Worm (Caenorhabditis elegans) whole organism, early embryonic: ENCODE measurements around the gene F55B11.4.

Experiments used
- B0310.2 ChIP-seq: sonication (generic microtip); optimal IDR thresholded peaks from 2 replicates; lab custom pipeline; 2016; ENCODE audit warnings: mild to moderate bottlenecking, missing genetic modification characterization, missing compliant biosample characterization
- F13C5.2 ChIP-seq: sonication (generic microtip); optimal IDR thresholded peaks from 2 replicates; lab custom pipeline; 2017; ENCODE audit warnings: mild to moderate bottlenecking, missing genetic modification characterization, inconsistent platforms, missing compliant biosample characterization
- aly-1 ChIP-seq: sonication (generic microtip); optimal IDR thresholded peaks from 2 replicates; lab custom pipeline; 2016; ENCODE audit warnings: missing genetic modification characterization, missing compliant biosample characterization
- ama-1 ChIP-seq: fragments of 150-350 bp; optimal IDR thresholded peaks from 2 replicates; lab custom pipeline; 2014
- ceh-13 ChIP-seq: fragments of 200-800 bp; sonication (Bioruptor generic); optimal IDR thresholded peaks from 2 replicates; lab custom pipeline; 2018; ENCODE audit warnings: mild to moderate bottlenecking, missing genetic modification characterization, missing compliant biosample characterization
- ceh-36 ChIP-seq: sonication (generic microtip); optimal IDR thresholded peaks from 2 replicates; lab custom pipeline; 2016; ENCODE audit warnings: missing genetic modification characterization, inconsistent platforms, missing compliant biosample characterization
- ets-7 ChIP-seq: sonication (generic microtip); optimal IDR thresholded peaks from 2 replicates; lab custom pipeline; 2016; ENCODE audit warnings: missing genotype, missing genetic modification characterization, missing compliant biosample characterization
- flt-1 ChIP-seq: fragments of 200-800 bp; sonication (Bioruptor generic); IDR thresholded peaks from 2 replicates; pipeline ENCODE4 v1.3.6; 2022; ENCODE audit warnings: missing genetic modification characterization, missing compliant biosample characterization
- hmbx-1 ChIP-seq: sonication (generic microtip); optimal IDR thresholded peaks from 2 replicates; lab custom pipeline; 2016; ENCODE audit warnings: mild to moderate bottlenecking, missing genetic modification characterization, missing compliant biosample characterization
- hmg-4 ChIP-seq: fragments of 200-800 bp; sonication (Bioruptor generic); optimal IDR thresholded peaks from 2 replicates; lab custom pipeline; 2018; ENCODE audit warnings: mild to moderate bottlenecking, missing genetic modification characterization, missing compliant biosample characterization
- hnd-1 ChIP-seq: sonication (generic microtip); optimal IDR thresholded peaks from 2 replicates; lab custom pipeline; 2016; ENCODE audit warnings: missing genetic modification characterization, missing compliant biosample characterization
- pes-1 ChIP-seq: fragments of 200-800 bp; sonication (Bioruptor generic); IDR thresholded peaks from 2 replicates; pipeline ENCODE4 v1.3.6; 2022; ENCODE audit warnings: missing genetic modification reagents, missing genetic modification characterization, missing compliant biosample characterization
- scrt-1 ChIP-seq: fragments of 200-800 bp; sonication (Bioruptor generic); IDR thresholded peaks from 2 replicates; pipeline ENCODE4 v1.3.6; 2022; ENCODE audit warnings: missing genetic modification characterization, missing compliant biosample characterization
- sea-1 ChIP-seq: fragments of 200-800 bp; sonication (Bioruptor generic); conservative IDR thresholded peaks from 2 replicates; pipeline ENCODE4 v1.3.6; 2022; ENCODE audit warnings: missing genetic modification characterization, missing compliant biosample characterization
- tbx-11 ChIP-seq: fragments of 200-800 bp; sonication (Bioruptor generic); IDR thresholded peaks from 2 replicates; pipeline ENCODE4 v1.3.6; 2022; ENCODE audit warnings: missing genetic modification characterization, missing compliant biosample characterization
- tbx-37 ChIP-seq: fragments of 200-800 bp; sonication (Bioruptor generic); conservative IDR thresholded peaks from 2 replicates; pipeline ENCODE4 v1.3.6; 2022; ENCODE audit warnings: missing genetic modification reagents, missing genetic modification characterization, missing compliant biosample characterization
- tra-4 ChIP-seq: sonication (generic microtip); optimal IDR thresholded peaks from 2 replicates; lab custom pipeline; 2017; ENCODE audit warnings: missing genetic modification characterization, missing compliant biosample characterization

Gene F55B11.4

ce11 chrIV:14412655-14413054, 18.1 kb downstream of the F55B11.4 start, which contains the start of gene xdh-1:
Gene xdh-1, minus strand, starts transcription at chrIV:14412894.
- no peak for TF ChIP-seq hnd-1
- TF ChIP-seq sea-1 (GFP tag; lab: Robert Waterston, UW) = no peak
- TF ChIP-seq B0310.2 = no peak
- TF ChIP-seq ama-1 (lab: Kevin White, UChicago) = no peak
- no peak for TF ChIP-seq tbx-11 (GFP tag; lab: Robert Waterston, UW)
- no peak for TF ChIP-seq hmg-4
- TF ChIP-seq ets-7 = no peak
- no peak for TF ChIP-seq hmbx-1 (tag; lab: Kevin White, UChicago)
- TF ChIP-seq ceh-36 = no peak
- TF ChIP-seq tbx-37 (GFP tag; lab: Robert Waterston, UW) = no peak
- TF ChIP-seq aly-1 = no peak
- TF ChIP-seq pes-1 = no peak
- no peak for TF ChIP-seq flt-1 (GFP tag; lab: Robert Waterston, UW)
- no peak for TF ChIP-seq F13C5.2 (tag; lab: Kevin White, UChicago)
- TF ChIP-seq tra-4 (tag; lab: Kevin White, UChicago) = no peak

ce11 chrIV:14408569-14408968, 22.2 kb downstream of the F55B11.4 start:
- TF ChIP-seq scrt-1 (GFP tag; lab: Robert Waterston, UW) (no peak), ceh-13 (GFP tag; lab: Kevin White, UChicago) (no peak), tbx-37 (GFP tag; lab: Robert Waterston, UW) (no peak), tbx-11 (GFP tag; lab: Robert Waterston, UW) (no peak), F13C5.2 (tag; lab: Kevin White, UChicago) (no peak), tra-4 (tag; lab: Kevin White, UChicago) (no peak), flt-1 (GFP tag; lab: Robert Waterston, UW) (no peak), hmg-4 (no peak), aly-1 (no peak), hmbx-1 (tag; lab: Kevin White, UChicago) (no peak), hnd-1 (no peak), sea-1 (GFP tag; lab: Robert Waterston, UW) (no peak), ceh-36 (no peak), pes-1 (no peak), ets-7 (no peak), ama-1 (lab: Kevin White, UChicago) (no peak), B0310.2 (no peak)

- no peak for TF ChIP-seq hmbx-1 (tag; lab: Kevin White, UChicago)
- no peak for TF ChIP-seq hnd-1
- no peak for TF ChIP-seq ceh-13 (GFP tag; lab: Kevin White, UChicago)
- TF ChIP-seq tra-4 (tag; lab: Kevin White, UChicago) = no peak
- TF ChIP-seq sea-1 (GFP tag; lab: Robert Waterston, UW) = no peak
- no peak for TF ChIP-seq tbx-37 (GFP tag; lab: Robert Waterston, UW)
- TF ChIP-seq F13C5.2 (tag; lab: Kevin White, UChicago) = no peak
Observed at ce11 chrIV:14395531-14395930, 35.2 kb downstream of the F55B11.4 start.

ce11 chrIV:14394812-14395211, 35.9 kb downstream of the F55B11.4 start:
- TF ChIP-seq flt-1 (GFP tag; lab: Robert Waterston, UW) (no peak), sea-1 (GFP tag; lab: Robert Waterston, UW) (no peak), scrt-1 (GFP tag; lab: Robert Waterston, UW) (no peak)

- no peak for TF ChIP-seq hnd-1
Observed at ce11 chrIV:14393838-14394237, 36.9 kb downstream of the F55B11.4 start, which contains the start of gene clc-8. Gene clc-8, plus strand, starts transcription at chrIV:14394138.

ce11 chrIV:14391746-14392145, 39.0 kb downstream of the F55B11.4 start:
- TF ChIP-seq tbx-11 (GFP tag; lab: Robert Waterston, UW) (no peak), B0310.2 (no peak), tra-4 (tag; lab: Kevin White, UChicago) (no peak), hmg-4 (no peak), hmbx-1 (tag; lab: Kevin White, UChicago) (no peak), pes-1 (no peak), tbx-37 (GFP tag; lab: Robert Waterston, UW) (no peak), F13C5.2 (tag; lab: Kevin White, UChicago) (no peak), sea-1 (GFP tag; lab: Robert Waterston, UW) (no peak), aly-1 (no peak), hnd-1 (no peak), ets-7 (no peak), ceh-13 (GFP tag; lab: Kevin White, UChicago) (no peak), scrt-1 (GFP tag; lab: Robert Waterston, UW) (no peak)

- TF ChIP-seq hnd-1 (no peak), sea-1 (GFP tag; lab: Robert Waterston, UW) (no peak), scrt-1 (GFP tag; lab: Robert Waterston, UW) (no peak), hmbx-1 (tag; lab: Kevin White, UChicago) (no peak), flt-1 (GFP tag; lab: Robert Waterston, UW) (no peak), ceh-36 (no peak), tbx-11 (GFP tag; lab: Robert Waterston, UW) (no peak), tbx-37 (GFP tag; lab: Robert Waterston, UW) (no peak), pes-1 (no peak), hmg-4 (no peak), F13C5.2 (tag; lab: Kevin White, UChicago) (no peak), ets-7 (no peak), aly-1 (no peak)
Observed at ce11 chrIV:14391268-14391667, 39.5 kb downstream of the F55B11.4 start.

ce11 chrIV:14390023-14390614, 40.6 kb downstream of the F55B11.4 start:
- TF ChIP-seq B0310.2 (no peak), ceh-36 (no peak), hmbx-1 (tag; lab: Kevin White, UChicago) (no peak), F13C5.2 (tag; lab: Kevin White, UChicago) (no peak), aly-1 (no peak), ets-7 (no peak), ceh-13 (GFP tag; lab: Kevin White, UChicago) (no peak), hmg-4 (no peak), pes-1 (no peak), flt-1 (GFP tag; lab: Robert Waterston, UW) (no peak), tbx-11 (GFP tag; lab: Robert Waterston, UW) (no peak)
